Fruit fly (Drosophila melanogaster) whole organism, wandering third instar larva: ENCODE results near the gene Pcif1.

Experiments used
- Abd-B ChIP-seq: fragments of >200 bp; optimal IDR thresholded peaks from 2 replicates; lab custom pipeline; 2017; ENCODE audit warnings: missing biosample characterization, missing genetic modification characterization
- CG32264 ChIP-seq: fragments of 200-800 bp; sonication (Bioruptor generic); optimal IDR thresholded peaks from 2 replicates; lab custom pipeline; 2016; ENCODE audit warnings: missing biosample characterization, missing genetic modification characterization
- CG9705 ChIP-seq: fragments of 200-800 bp; sonication (Bioruptor generic); optimal IDR thresholded peaks from 2 replicates; lab custom pipeline; 2018; ENCODE audit warnings: missing biosample characterization, mild to moderate bottlenecking, missing genetic modification characterization
- CrebA ChIP-seq: fragments of 200-800 bp; sonication (Bioruptor generic); optimal IDR thresholded peaks from 2 replicates; lab custom pipeline; 2016; ENCODE audit warnings: missing biosample characterization, mild to moderate bottlenecking, missing genetic modification characterization, borderline replicate concordance
- Dfd ChIP-seq: fragments of >200 bp; optimal IDR thresholded peaks from 2 replicates; lab custom pipeline; 2017; ENCODE audit warnings: missing biosample characterization, missing genetic modification characterization
- Dif ChIP-seq: fragments of 200-275, 200-300 bp; sonication (Bioruptor generic); optimal IDR thresholded peaks from 2 replicates; lab custom pipeline; 2018; ENCODE audit warnings: missing biosample characterization, missing genetic modification characterization; ENCODE audit not compliant: partially characterized antibody
- HLH106 ChIP-seq: fragments of 200-800 bp; optimal IDR thresholded peaks from 3 replicates; lab custom pipeline; 2019; ENCODE audit warnings: missing biosample characterization, mild to moderate bottlenecking, missing genetic modification characterization, moderate library complexity
- Hnf4 ChIP-seq: fragments of 200-800 bp; sonication (Bioruptor generic); optimal IDR thresholded peaks from 2 replicates; lab custom pipeline; 2016; ENCODE audit warnings: missing biosample characterization, mild to moderate bottlenecking, missing genetic modification characterization
- Hr83 ChIP-seq: fragments of 200-300 bp; sonication (Bioruptor generic); optimal IDR thresholded peaks from 2 replicates; lab custom pipeline; 2016; ENCODE audit warnings: missing biosample characterization, mild to moderate bottlenecking, missing genetic modification characterization, moderate library complexity; ENCODE audit not compliant: poor library complexity, severe bottlenecking
- Jra ChIP-seq: sonication (Bioruptor generic); optimal IDR thresholded peaks from 2 replicates; lab custom pipeline; 2016; ENCODE audit warnings: missing biosample characterization, missing genetic modification characterization
- Mio ChIP-seq: sonication (Bioruptor generic); optimal IDR thresholded peaks from 2 replicates; lab custom pipeline; 2016; ENCODE audit warnings: missing biosample characterization, missing genetic modification characterization
- Myc ChIP-seq: fragments of >200 bp; optimal IDR thresholded peaks from 2 replicates; lab custom pipeline; 2017
- N ChIP-seq: fragments of >200 bp; optimal IDR thresholded peaks from 2 replicates; lab custom pipeline; 2018; ENCODE audit warnings: missing biosample characterization, missing external identifiers, missing genetic modification characterization
- OdsH ChIP-seq: fragments of 200-800 bp; sonication (Bioruptor generic); optimal IDR thresholded peaks from 2 replicates; lab custom pipeline; 2016; ENCODE audit warnings: missing biosample characterization, mild to moderate bottlenecking, missing genetic modification characterization
- Rel ChIP-seq, 2 experiments: fragments of 200-800 bp; sonication (Bioruptor generic) in 1 of 2; optimal IDR thresholded peaks; 2 replicates in 1 of 2; 3 replicates in 1 of 2; lab custom pipeline; 2016 to 2019; ENCODE audit warnings: mild to moderate bottlenecking in 2 of 2, missing biosample characterization in 2 of 2, missing genetic modification characterization in 2 of 2, moderate library complexity in 1 of 2
- Sp1 ChIP-seq: fragments of 200-800 bp; sonication (Bioruptor generic); optimal IDR thresholded peaks from 3 replicates; lab custom pipeline; 2019; ENCODE audit warnings: missing biosample characterization, mild to moderate bottlenecking, missing genetic modification characterization, moderate library complexity
- Vsx2 ChIP-seq: fragments of 200-300, 225-300 bp; sonication (Bioruptor generic); optimal IDR thresholded peaks from 2 replicates; lab custom pipeline; 2018; ENCODE audit warnings: missing biosample characterization, missing genetic modification characterization; ENCODE audit not compliant: partially characterized antibody
- br ChIP-seq: fragments of 200-800 bp; sonication (Bioruptor generic); optimal IDR thresholded peaks from 2 replicates; lab custom pipeline; 2016; ENCODE audit warnings: missing biosample characterization, missing genetic modification characterization
- brk ChIP-seq: fragments of 200-800 bp; sonication (Bioruptor generic); optimal IDR thresholded peaks from 2 replicates; lab custom pipeline; 2016; ENCODE audit warnings: missing biosample characterization, mild to moderate bottlenecking, missing genetic modification characterization
- dl ChIP-seq, 2 experiments: fragments of 175-275, 200-275 bp in 1 of 2; fragments of 200-275 bp in 1 of 2; sonication (Bioruptor generic); optimal IDR thresholded peaks; lab custom pipeline; 2018; ENCODE audit warnings: mild to moderate bottlenecking in 2 of 2, missing biosample characterization in 2 of 2, missing genetic modification characterization in 2 of 2, moderate library complexity in 2 of 2; ENCODE audit not compliant: partially characterized antibody in 2 of 2, insufficient read depth in 1 of 2
- dmrt93B ChIP-seq: fragments of 200-800 bp; sonication (Bioruptor generic); optimal IDR thresholded peaks from 2 replicates; lab custom pipeline; 2018; ENCODE audit warnings: missing biosample characterization, mild to moderate bottlenecking, missing genetic modification characterization
- dsf ChIP-seq: sonication (Bioruptor generic); optimal IDR thresholded peaks from 2 replicates; lab custom pipeline; 2016; ENCODE audit warnings: missing biosample characterization, missing genetic modification characterization, borderline replicate concordance
- ey ChIP-seq: fragments of 200-800 bp; sonication (Bioruptor generic); optimal IDR thresholded peaks from 2 replicates; lab custom pipeline; 2016; ENCODE audit warnings: missing biosample characterization, missing genetic modification characterization
- foxo ChIP-seq, 2 experiments: fragments of 200-800 bp; sonication (Bioruptor generic); optimal IDR thresholded peaks; 2 replicates in 1 of 2; 3 replicates in 1 of 2; lab custom pipeline; 2016 to 2017; ENCODE audit warnings: missing biosample characterization in 2 of 2, missing genetic modification characterization in 2 of 2
- fru ChIP-seq: fragments of 200-800 bp; sonication (Bioruptor generic); optimal IDR thresholded peaks from 3 replicates; lab custom pipeline; 2016; ENCODE audit warnings: missing biosample characterization, mild to moderate bottlenecking, missing genetic modification characterization
- h ChIP-seq: fragments of 200-800 bp; sonication (Bioruptor generic); optimal IDR thresholded peaks from 3 replicates; lab custom pipeline; 2016; ENCODE audit warnings: missing biosample characterization, mild to moderate bottlenecking, missing genetic modification characterization
- jim ChIP-seq: fragments of 175-275, 200-325 bp; sonication (Bioruptor generic); optimal IDR thresholded peaks from 2 replicates; lab custom pipeline; 2016; ENCODE audit warnings: missing biosample characterization, mild to moderate bottlenecking, missing genetic modification characterization
- lola ChIP-seq: fragments of >200 bp; optimal IDR thresholded peaks from 2 replicates; lab custom pipeline; 2017; ENCODE audit warnings: missing biosample characterization, missing genetic modification characterization
- pan ChIP-seq: fragments of >200 bp; optimal IDR thresholded peaks from 2 replicates; lab custom pipeline; 2017
- psq ChIP-seq: fragments of 200-800 bp; sonication (Bioruptor generic); optimal IDR thresholded peaks from 3 replicates; lab custom pipeline; 2017; ENCODE audit warnings: missing biosample characterization, mild to moderate bottlenecking, missing genetic modification characterization, moderate library complexity
- rgr ChIP-seq: fragments of 200-800 bp; sonication (Bioruptor generic); optimal IDR thresholded peaks from 3 replicates; lab custom pipeline; 2016; ENCODE audit warnings: missing biosample characterization, mild to moderate bottlenecking, missing genetic modification characterization
- sage ChIP-seq: fragments of 200-800 bp; sonication (Bioruptor generic); optimal IDR thresholded peaks from 2 replicates; lab custom pipeline; 2016; ENCODE audit warnings: missing biosample characterization, mild to moderate bottlenecking, missing genetic modification characterization
- sv ChIP-seq: fragments of 200-800 bp; sonication (Bioruptor generic); optimal IDR thresholded peaks from 3 replicates; lab custom pipeline; 2016; ENCODE audit warnings: missing biosample characterization, missing genetic modification characterization
- tai ChIP-seq: sonication (Bioruptor generic); optimal IDR thresholded peaks from 2 replicates; lab custom pipeline; 2016; ENCODE audit warnings: missing biosample characterization, missing genetic modification characterization
- usp ChIP-seq: fragments of >200 bp; optimal IDR thresholded peaks from 2 replicates; lab custom pipeline; 2017; ENCODE audit warnings: missing biosample characterization, missing genetic modification characterization
- woc ChIP-seq: sonication (Bioruptor generic); optimal IDR thresholded peaks from 2 replicates; lab custom pipeline; 2016; ENCODE audit warnings: missing biosample characterization, mild to moderate bottlenecking, missing genetic modification characterization

Gene Pcif1

dm6 chr3L:20785742-20786427, at the start of gene Pcif1:
Gene Pcif1, minus strand, starts transcription at chr3L:20786197.
- TF ChIP-seq sv (GFP tag; lab: Kevin White, UChicago) (peak; percentile 16), HLH106 (tag; lab: Kevin White, UChicago) (peak; percentile 17), Dfd (no peak), CG32264 (GFP tag; lab: Kevin White, UChicago) (peak; percentile 11), Abd-B (GFP tag; lab: Kevin White, UChicago) (no peak), br (GFP tag; lab: Kevin White, UChicago) (no peak), Hnf4 (GFP tag; lab: Kevin White, UChicago) (peak; percentile 72), Hr83 (GFP tag; lab: Kevin White, UChicago) (peak; percentile 54), jim (GFP tag; lab: Kevin White, UChicago) (no peak), brk (peak; percentile 83), h (GFP tag; lab: Kevin White, UChicago) (peak; percentile 50), pan (lab: Kevin White, UChicago) (no peak), dl (GFP tag; optimal IDR thresholded peaks at IDR 0.05; lab: Kevin White, UChicago; ENCODE audit: insufficient read depth in 1 of 2, partially characterized antibody in 2 of 2) (no peak), Sp1 (GFP tag; lab: Kevin White, UChicago) (no peak), rgr (GFP tag; lab: Kevin White, UChicago) (no peak), Mio (GFP tag; lab: Kevin White, UChicago) (no peak), dmrt93B (GFP tag; lab: Kevin White, UChicago) (no peak), woc (GFP tag; lab: Kevin White, UChicago) (peak; percentile 13), ey (GFP tag; lab: Kevin White, UChicago) (no peak), foxo (GFP tag; optimal IDR thresholded peaks at IDR 0.05; lab: Kevin White, UChicago) (no peak), lola (GFP tag; lab: Kevin White, UChicago) (no peak), Jra (GFP tag; lab: Kevin White, UChicago) (no peak), Myc (lab: Kevin White, UChicago) (no peak), CG9705 (peak; percentile 2), sage (GFP tag; lab: Kevin White, UChicago) (peak; percentile 44), fru (no peak), usp (no peak), Dif (no peak), CrebA (GFP tag; lab: Kevin White, UChicago) (no peak), tai (no peak), N (GFP tag; lab: Kevin White, UChicago) (no peak), dsf (GFP tag; lab: Kevin White, UChicago) (peak; percentile 59), psq (GFP tag; lab: Kevin White, UChicago) (no peak), Rel (GFP tag; optimal IDR thresholded peaks at IDR 0.05; lab: Kevin White, UChicago) (peak; percentile 41), Rel (tag; optimal IDR thresholded peaks at IDR 0.05; lab: Kevin White, UChicago) (no peak)

dm6 chr3L:20834150-20834549, 48.2 kb upstream of the Pcif1 start:
- TF ChIP-seq ey (GFP tag; lab: Kevin White, UChicago) (no peak), pan (lab: Kevin White, UChicago) (no peak), Rel (GFP tag; optimal IDR thresholded peaks at IDR 0.05; lab: Kevin White, UChicago) (no peak), Rel (tag; optimal IDR thresholded peaks at IDR 0.05; lab: Kevin White, UChicago) (no peak), jim (GFP tag; lab: Kevin White, UChicago) (no peak), Vsx2 (no peak), Hnf4 (GFP tag; lab: Kevin White, UChicago) (no peak), Hr83 (GFP tag; lab: Kevin White, UChicago) (no peak), sage (GFP tag; lab: Kevin White, UChicago) (no peak), foxo (GFP tag; optimal IDR thresholded peaks at IDR 0.05; lab: Kevin White, UChicago) (no peak), Dfd (no peak), rgr (GFP tag; lab: Kevin White, UChicago) (no peak), dl (GFP tag; optimal IDR thresholded peaks at IDR 0.05; lab: Kevin White, UChicago; ENCODE audit: insufficient read depth in 1 of 2, partially characterized antibody in 2 of 2) (no peak), OdsH (GFP tag; lab: Kevin White, UChicago) (no peak), sv (GFP tag; lab: Kevin White, UChicago) (no peak), HLH106 (tag; lab: Kevin White, UChicago) (no peak), Jra (GFP tag; lab: Kevin White, UChicago) (no peak)
